Fruit fly (Drosophila melanogaster) whole organism, embryonic: ENCODE data around the gene Rtnl1.

ENCODE experiments used
- Aef1 ChIP-seq: fragments of 200-800 bp; sonication (Bioruptor generic); IDR thresholded peaks from 3 replicates; pipeline ENCODE4 v1.3.6; 2022; ENCODE audit warnings: missing biosample characterization, missing genetic modification characterization
- Antp ChIP-seq: fragments of 200-800 bp; sonication (Bioruptor generic); optimal IDR thresholded peaks from 3 replicates; lab custom pipeline; 2016; ENCODE audit warnings: missing biosample characterization, missing genetic modification characterization
- Asciz ChIP-seq: fragments of 200-800 bp; sonication (Bioruptor generic); optimal IDR thresholded peaks from 2 replicates; lab custom pipeline; 2017; ENCODE audit warnings: missing biosample characterization, mild to moderate bottlenecking, missing genetic modification characterization, missing genetic modification reagents
- B-H2 ChIP-seq: fragments of 200-800 bp; sonication (Bioruptor generic); optimal IDR thresholded peaks from 2 replicates; lab custom pipeline; 2018; ENCODE audit warnings: missing biosample characterization, mild to moderate bottlenecking, missing genetic modification characterization
- Blimp-1 ChIP-seq: fragments of 200-800 bp; sonication (Bioruptor generic); optimal IDR thresholded peaks from 3 replicates; lab custom pipeline; 2018; ENCODE audit warnings: missing biosample characterization, missing genetic modification characterization, mild to moderate bottlenecking, moderate library complexity, missing genetic modification reagents
- CG11560 ChIP-seq: fragments of 200-800 bp; sonication (Bioruptor generic); IDR thresholded peaks from 3 replicates; pipeline ENCODE4 v1.3.6; 2022; ENCODE audit warnings: missing biosample characterization, missing genetic modification characterization
- CG12155 ChIP-seq: fragments of 200-800 bp; sonication (Bioruptor generic); optimal IDR thresholded peaks from 3 replicates; lab custom pipeline; 2016; ENCODE audit warnings: missing biosample characterization, missing genetic modification characterization
- CG12942 ChIP-seq: fragments of 200-800 bp; sonication (Bioruptor generic); optimal IDR thresholded peaks from 3 replicates; lab custom pipeline; 2016; ENCODE audit warnings: missing biosample characterization, missing genetic modification characterization
- CG13424 ChIP-seq: fragments of 200-800 bp; sonication (Bioruptor generic); optimal IDR thresholded peaks from 2 replicates; lab custom pipeline; 2019; ENCODE audit warnings: missing biosample characterization, mild to moderate bottlenecking, missing genetic modification characterization, moderate library complexity
- CG14441 ChIP-seq: fragments of 200-800 bp; sonication (Bioruptor generic); IDR thresholded peaks from 2 replicates; pipeline ENCODE4 v1.3.6; 2022; ENCODE audit warnings: missing biosample characterization, missing genetic modification characterization
- CG15011 ChIP-seq: fragments of 200-800 bp; sonication (Bioruptor generic); optimal IDR thresholded peaks from 3 replicates; lab custom pipeline; 2018; ENCODE audit warnings: missing biosample characterization, mild to moderate bottlenecking, missing genetic modification characterization
- CG16813 ChIP-seq: fragments of 200-800 bp; sonication (Bioruptor generic); IDR thresholded peaks from 3 replicates; pipeline ENCODE4 v1.3.6; 2022; ENCODE audit warnings: missing biosample characterization, missing genetic modification characterization; ENCODE audit not compliant: partially characterized antibody
- CG30020 ChIP-seq: fragments of 200-800 bp; optimal IDR thresholded peaks from 2 replicates; lab custom pipeline; 2019; ENCODE audit warnings: missing biosample characterization, mild to moderate bottlenecking, missing genetic modification characterization, moderate library complexity
- CG34422 ChIP-seq: fragments of 200-800 bp; sonication (Bioruptor generic); IDR thresholded peaks from 3 replicates; pipeline ENCODE4 v1.3.6; 2022; ENCODE audit warnings: missing biosample characterization, missing genetic modification characterization
- CG42726 ChIP-seq: fragments of 200-800 bp; sonication (Bioruptor generic); IDR thresholded peaks from 2 replicates; pipeline ENCODE4 v1.3.6; 2022; ENCODE audit warnings: missing biosample characterization, missing genetic modification characterization; ENCODE audit not compliant: partially characterized antibody
- CG4360 ChIP-seq: fragments of 200-800 bp; sonication (Bioruptor generic); IDR thresholded peaks from 2 replicates; pipeline ENCODE4 v1.3.6; 2022; ENCODE audit warnings: missing biosample characterization, missing genetic modification characterization
- CG43689 ChIP-seq: fragments of 200-800 bp; sonication (Bioruptor generic); IDR thresholded peaks from 2 replicates; pipeline ENCODE4 v1.3.6; 2022; ENCODE audit warnings: missing biosample characterization, missing genetic modification characterization
- CG4404 ChIP-seq: fragments of 200-800 bp; sonication (Bioruptor generic); IDR thresholded peaks from 2 replicates; pipeline ENCODE4 v1.3.6; 2022; ENCODE audit warnings: missing biosample characterization, missing genetic modification characterization
- CG6683 ChIP-seq: fragments of 200-800 bp; sonication (Bioruptor generic); optimal IDR thresholded peaks from 2 replicates; lab custom pipeline; 2017; ENCODE audit warnings: missing biosample characterization, mild to moderate bottlenecking, missing genetic modification characterization, missing genetic modification reagents
- CG9437 ChIP-seq: fragments of 200-800 bp; sonication (Bioruptor generic); optimal IDR thresholded peaks from 2 replicates; lab custom pipeline; 2018; ENCODE audit warnings: missing biosample characterization, mild to moderate bottlenecking, missing genetic modification characterization
- Dfd ChIP-seq, 2 experiments: fragments of >200 bp; optimal IDR thresholded peaks; 2 replicates each; lab custom pipeline; 2017; ENCODE audit warnings: missing biosample characterization in 2 of 2, missing genetic modification characterization in 2 of 2
- Dll ChIP-seq: fragments of 200-800 bp; sonication (Bioruptor generic); IDR thresholded peaks from 4 replicates; pipeline ENCODE4 v1.3.6; 2022; ENCODE audit warnings: missing biosample characterization, missing genetic modification characterization; ENCODE audit not compliant: partially characterized antibody
- E2f1 ChIP-seq: fragments of 200-800 bp; sonication (Bioruptor generic); IDR thresholded peaks from 2 replicates; pipeline ENCODE4 v1.3.6; 2022; ENCODE audit warnings: missing biosample characterization, missing genetic modification characterization
- H2.0 ChIP-seq: fragments of 200-800 bp; sonication (Bioruptor generic); IDR thresholded peaks from 2 replicates; pipeline ENCODE4 v1.3.6; 2022; ENCODE audit warnings: missing biosample characterization, missing genetic modification characterization
- HmgZ ChIP-seq: fragments of 200-800 bp; sonication (Bioruptor generic); optimal IDR thresholded peaks from 2 replicates; lab custom pipeline; 2018; ENCODE audit warnings: missing biosample characterization, mild to moderate bottlenecking, missing genetic modification characterization
- Hr78 ChIP-seq, 2 experiments: fragments of 200-800 bp in 1 of 2; fragments of >200 bp in 1 of 2; sonication (Bioruptor generic) in 1 of 2; optimal IDR thresholded peaks; 2 replicates each; lab custom pipeline; 2017 to 2019; ENCODE audit warnings: missing biosample characterization in 2 of 2, missing genetic modification characterization in 2 of 2, mild to moderate bottlenecking in 1 of 2, moderate library complexity in 1 of 2
- Jarid2 ChIP-seq: fragments of 200-800 bp; sonication (Bioruptor generic); optimal IDR thresholded peaks from 3 replicates; lab custom pipeline; 2017; ENCODE audit warnings: mild to moderate bottlenecking, missing biosample characterization, missing genetic modification reagents, missing genetic modification characterization
- Lim3 ChIP-seq: fragments of 200-800 bp; sonication (Bioruptor generic); IDR thresholded peaks from 2 replicates; pipeline ENCODE4 v1.3.6; 2022; ENCODE audit warnings: missing biosample characterization, missing genetic modification characterization
- Lpt ChIP-seq: fragments of >200 bp; optimal IDR thresholded peaks from 2 replicates; lab custom pipeline; 2018; ENCODE audit warnings: missing biosample characterization, missing genetic modification characterization
- Opbp ChIP-seq: fragments of 200-800 bp; sonication (Bioruptor generic); IDR thresholded peaks from 3 replicates; pipeline ENCODE4 v1.3.6; 2022; ENCODE audit warnings: missing biosample characterization, missing genetic modification characterization; ENCODE audit not compliant: partially characterized antibody
- Optix ChIP-seq: fragments of 200-800 bp; sonication (Bioruptor generic); IDR thresholded peaks from 3 replicates; pipeline ENCODE4 v1.3.6; 2022; ENCODE audit warnings: missing biosample characterization, missing genetic modification characterization
- Pdp1 ChIP-seq, 2 experiments: fragments of 200-800 bp; sonication (Bioruptor generic); optimal IDR thresholded peaks; 3 replicates each; lab custom pipeline; 2016; ENCODE audit warnings: missing biosample characterization in 2 of 2, missing genetic modification characterization in 2 of 2, mild to moderate bottlenecking in 1 of 2, moderate library complexity in 1 of 2
- Sox102F ChIP-seq: fragments of 200-800 bp; sonication (Bioruptor generic); optimal IDR thresholded peaks from 2 replicates; lab custom pipeline; 2018; ENCODE audit warnings: missing biosample characterization, mild to moderate bottlenecking, missing genetic modification characterization, moderate library complexity
- Stat92E ChIP-seq, 3 experiments: fragments of >200 bp in 2 of 3; fragments of 200-800 bp in 1 of 3; sonication (Bioruptor generic) in 1 of 3; optimal IDR thresholded peaks; 2 replicates each; lab custom pipeline; 2017 to 2019; ENCODE audit warnings: missing biosample characterization in 3 of 3, missing genetic modification characterization in 3 of 3, mild to moderate bottlenecking in 1 of 3, moderate library complexity in 1 of 3
- abd-A ChIP-seq: fragments of 200-800 bp; sonication (Bioruptor generic); optimal IDR thresholded peaks from 3 replicates; lab custom pipeline; 2019; ENCODE audit warnings: missing biosample characterization, mild to moderate bottlenecking, missing genetic modification characterization, moderate library complexity
- ac ChIP-seq: fragments of 200-800 bp; sonication (Bioruptor generic); optimal IDR thresholded peaks from 3 replicates; lab custom pipeline; 2017; ENCODE audit warnings: missing biosample characterization, mild to moderate bottlenecking, missing genetic modification characterization
- bcd ChIP-seq: fragments of 200-800 bp; sonication (Bioruptor generic); optimal IDR thresholded peaks from 2 replicates; lab custom pipeline; 2017; ENCODE audit warnings: missing biosample characterization, mild to moderate bottlenecking, missing genetic modification characterization
- cato ChIP-seq: fragments of 200-800 bp; sonication (Bioruptor generic); optimal IDR thresholded peaks from 2 replicates; lab custom pipeline; 2016; ENCODE audit warnings: missing biosample characterization, missing genetic modification characterization, borderline replicate concordance
- cg ChIP-seq: fragments of 200-800 bp; sonication (Bioruptor generic); optimal IDR thresholded peaks from 3 replicates; lab custom pipeline; 2019; ENCODE audit warnings: missing biosample characterization, mild to moderate bottlenecking, missing genetic modification characterization, moderate library complexity
- chif ChIP-seq, 2 experiments: fragments of 200-800 bp; sonication (Bioruptor generic); optimal IDR thresholded peaks; 3 replicates each; lab custom pipeline; 2016; ENCODE audit warnings: missing biosample characterization in 2 of 2, missing genetic modification characterization in 2 of 2
- croc ChIP-seq: fragments of 200-800 bp; sonication (Bioruptor generic); conservative IDR thresholded peaks from 3 replicates; pipeline ENCODE4 v1.3.6; 2022; ENCODE audit warnings: missing biosample characterization, missing genetic modification characterization
- dimm ChIP-seq: fragments of 200-800 bp; sonication (Bioruptor generic); IDR thresholded peaks from 2 replicates; pipeline ENCODE4 v1.3.6; 2022; ENCODE audit warnings: missing biosample characterization, missing genetic modification characterization
- eyg ChIP-seq: fragments of 200-800 bp; sonication (Bioruptor generic); optimal IDR thresholded peaks from 3 replicates; lab custom pipeline; 2016; ENCODE audit warnings: missing biosample characterization, missing genetic modification characterization
- grau ChIP-seq: fragments of 200-800 bp; optimal IDR thresholded peaks from 3 replicates; lab custom pipeline; 2019; ENCODE audit warnings: missing biosample characterization, mild to moderate bottlenecking, missing genetic modification characterization, moderate library complexity
- ham ChIP-seq: fragments of 200-800 bp; sonication (Bioruptor generic); IDR thresholded peaks from 2 replicates; pipeline ENCODE4 v1.3.6; 2022; ENCODE audit warnings: missing biosample characterization, missing genetic modification characterization
- slou ChIP-seq: fragments of 200-800 bp; sonication (Bioruptor generic); optimal IDR thresholded peaks from 3 replicates; lab custom pipeline; 2016; ENCODE audit warnings: missing biosample characterization, missing genetic modification characterization
- tna ChIP-seq: fragments of 200-800 bp; sonication (Bioruptor generic); IDR thresholded peaks from 2 replicates; pipeline ENCODE4 v1.3.6; 2022; ENCODE audit warnings: missing biosample characterization, missing genetic modification characterization; ENCODE audit not compliant: partially characterized antibody
- trh ChIP-seq: fragments of 200-800 bp; sonication (Bioruptor generic); optimal IDR thresholded peaks from 2 replicates; lab custom pipeline; 2016; ENCODE audit warnings: missing biosample characterization, missing genetic modification characterization
- usp ChIP-seq: fragments of >200 bp; optimal IDR thresholded peaks from 2 replicates; lab custom pipeline; 2017; ENCODE audit warnings: missing biosample characterization, missing genetic modification characterization
- wor ChIP-seq: fragments of 200-800 bp; sonication (Bioruptor generic); IDR thresholded peaks from 2 replicates; pipeline ENCODE4 v1.3.6; 2022; ENCODE audit warnings: missing biosample characterization, missing genetic modification characterization

Gene Rtnl1

dm6 chr2L:5010784-5011260, 1.3 kb upstream of the Rtnl1 start, which contains the start of the genes CG31917, Tfb5 and SelT (continued):
- TF ChIP-seq CG30020 (tag; lab: Kevin White, UChicago) (no peak), Jarid2 (GFP tag; lab: Kevin White, UChicago) (no peak), CG4404 (no peak), Blimp-1 (GFP tag; lab: Kevin White, UChicago) (no peak), bcd (peak; percentile 32), usp (GFP tag; lab: Kevin White, UChicago) (no peak), Dfd (GFP tag; optimal IDR thresholded peaks at IDR 0.05; lab: Kevin White, UChicago) (no peak), E2f1 (no peak), CG42726 (no peak; the same call in 1 of the 2 replicates), tna (no peak), Aef1 (GFP tag; lab: Robert Waterston, UW) (peak; percentile 22; the same call in 1 of the 3 replicates), Lpt (GFP tag; lab: Kevin White, UChicago) (no peak), CG9437 (GFP tag; lab: Kevin White, UChicago) (no peak), chif (GFP tag; optimal IDR thresholded peaks at IDR 0.05; lab: Kevin White, UChicago) (peak; percentile 17 to 52), ac (GFP tag; lab: Kevin White, UChicago) (no peak), Asciz (GFP tag; lab: Kevin White, UChicago) (no peak), Dll (GFP tag; lab: Robert Waterston, UW) (peak; percentile 89), Stat92E (GFP tag; optimal IDR thresholded peaks at IDR 0.05; lab: Kevin White, UChicago) (peak in 1 of 3 experiments; percentile 59), cg (GFP tag; lab: Kevin White, UChicago) (no peak), slou (GFP tag; lab: Kevin White, UChicago) (peak; percentile 39), CG12942 (GFP tag; lab: Kevin White, UChicago) (peak; percentile 59), CG6683 (GFP tag; lab: Kevin White, UChicago) (no peak), CG4360 (GFP tag; lab: Robert Waterston, UW) (no peak), abd-A (tag; lab: Kevin White, UChicago) (no peak), B-H2 (peak; percentile 42), Sox102F (GFP tag; lab: Kevin White, UChicago) (peak; percentile 51), eyg (GFP tag; lab: Kevin White, UChicago) (no peak), cato (GFP tag; lab: Kevin White, UChicago) (peak; percentile 8), Hr78 (GFP tag; optimal IDR thresholded peaks at IDR 0.05; lab: Kevin White, UChicago) (peak in 1 of 2 experiments; percentile 18), trh (no peak), Opbp (GFP tag; lab: Robert Waterston, UW) (no peak), dimm (GFP tag; lab: Robert Waterston, UW) (no peak), CG11560 (tag; lab: Robert Waterston, UW) (no peak), HmgZ (tag; lab: Kevin White, UChicago) (peak; percentile 76), Pdp1 (GFP tag; optimal IDR thresholded peaks at IDR 0.05; lab: Kevin White, UChicago) (peak; percentile 52 to 54), CG12155 (GFP tag; lab: Kevin White, UChicago) (peak; percentile 66), croc (GFP tag; lab: Robert Waterston, UW) (no peak), grau (tag; lab: Kevin White, UChicago) (peak; percentile 69), CG14441 (GFP tag; lab: Robert Waterston, UW) (no peak), ham (GFP tag; lab: Robert Waterston, UW) (no peak), Lim3 (no peak), CG15011 (GFP tag; lab: Kevin White, UChicago) (no peak), CG16813 (GFP tag; lab: Robert Waterston, UW) (peak; percentile 81), Optix (no peak), H2.0 (GFP tag; lab: Robert Waterston, UW) (no peak), Antp (GFP tag; lab: Kevin White, UChicago) (peak; percentile 55), wor (GFP tag; lab: Robert Waterston, UW) (no peak), CG13424 (tag; lab: Kevin White, UChicago) (peak; percentile 70), CG34422 (GFP tag; lab: Robert Waterston, UW) (peak; percentile 39; the same call in 2 of the 3 replicates), CG43689 (no peak)
